Worm (Caenorhabditis elegans): Measurements from ENCODE around the gene C56E6.4.

DNA sequence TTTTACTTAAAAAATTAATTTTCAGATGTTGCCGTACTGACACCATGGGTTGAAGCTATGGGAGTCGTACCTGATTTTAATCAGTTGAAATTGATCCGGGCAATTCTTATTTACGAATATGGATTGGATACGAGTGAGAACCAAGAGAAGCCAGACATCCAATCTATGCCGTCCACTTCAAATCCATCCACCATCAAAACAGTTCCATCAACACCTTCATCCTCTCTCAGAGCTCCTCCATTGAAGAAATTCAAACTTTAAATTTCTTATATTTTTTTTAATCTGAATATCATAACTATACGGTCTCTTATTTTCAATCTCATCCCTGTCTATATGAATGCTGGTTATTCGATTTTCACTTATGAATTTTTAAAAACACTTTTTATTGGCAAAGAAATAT lies 30.4 kb upstream of the C56E6.4 start:
- no peak for TF ChIP-seq ama-1 (optimal IDR thresholded peaks at IDR 0.05)
- TF ChIP-seq nhr-237 (tag; optimal IDR thresholded peaks at IDR 0.05): no peak
- no peak for TF ChIP-seq sma-3 (GFP tag; optimal IDR thresholded peaks at IDR 0.05)
- no peak for TF ChIP-seq lin-11 (tag; optimal IDR thresholded peaks at IDR 0.05)
- no peak for TF ChIP-seq nhr-11 (tag; optimal IDR thresholded peaks at IDR 0.05)
- no peak for TF ChIP-seq ztf-11 (tag; optimal IDR thresholded peaks at IDR 0.05)
